Worm (Caenorhabditis elegans) whole organism, mixed stage, embryonic: ENCODE results near the gene sand-1.

Source experiments
- bed-3 ChIP-seq: fragments of 200-800 bp; sonication (Bioruptor generic); optimal IDR thresholded peaks from 3 replicates; lab custom pipeline; 2018; ENCODE audit warnings: mild to moderate bottlenecking, missing genetic modification characterization, moderate library complexity, missing compliant biosample characterization
- flh-1 ChIP-seq: fragments of 200-800 bp; sonication (Bioruptor generic); optimal IDR thresholded peaks from 2 replicates; lab custom pipeline; 2018; ENCODE audit warnings: mild to moderate bottlenecking, missing genetic modification characterization, moderate library complexity, missing compliant biosample characterization
- lsy-2 ChIP-seq: fragments of 150-350 bp; optimal IDR thresholded peaks from 2 replicates; lab custom pipeline; 2014; ENCODE audit warnings: missing biosample characterization, missing genetic modification characterization
- mep-1 ChIP-seq: fragments of 150-350 bp; optimal IDR thresholded peaks from 2 replicates; lab custom pipeline; 2017; ENCODE audit warnings: missing biosample characterization, missing genetic modification reagents, missing genetic modification characterization, inconsistent platforms
- nhr-76 ChIP-seq: sonication (generic microtip); optimal IDR thresholded peaks from 2 replicates; lab custom pipeline; 2017; ENCODE audit warnings: missing biosample characterization, missing genetic modification characterization
- pha-4 ChIP-seq: fragments of 150-350 bp; optimal IDR thresholded peaks from 2 replicates; lab custom pipeline; 2018; ENCODE audit warnings: missing biosample characterization, missing genetic modification reagents, missing genetic modification characterization
- unc-39 ChIP-seq: fragments of 150-350 bp; optimal IDR thresholded peaks from 2 replicates; lab custom pipeline; 2014; ENCODE audit warnings: missing biosample characterization, missing genetic modification characterization
- zip-8 ChIP-seq: fragments of 150-350 bp; optimal IDR thresholded peaks from 2 replicates; lab custom pipeline; 2014; ENCODE audit warnings: missing biosample characterization, missing genetic modification characterization

DNA sequence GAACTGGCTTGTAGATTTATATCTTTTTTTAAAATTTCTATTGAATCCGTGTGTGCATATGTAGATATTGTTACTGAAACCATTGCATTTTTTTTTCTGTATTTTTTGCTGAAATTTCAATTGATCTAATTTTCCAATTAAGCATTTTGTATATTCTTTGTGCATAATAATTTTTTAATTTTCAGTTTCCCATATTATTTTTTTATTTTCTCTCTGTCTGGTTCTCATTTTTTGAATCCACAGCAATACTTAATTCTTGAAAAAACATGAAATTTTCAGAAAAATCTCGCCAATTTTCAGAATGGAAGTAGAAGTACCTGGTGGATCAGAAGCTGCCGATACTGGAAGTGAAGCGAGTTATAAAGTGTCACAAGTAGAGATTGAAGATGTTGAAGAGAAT lies at the start of gene sand-1:
- TF ChIP-seq lsy-2 (tag; lab: Kevin White, UChicago) (no peak), nhr-76 (tag; lab: Kevin White, UChicago) (no peak), zip-8 (no peak), bed-3 (GFP tag; lab: Kevin White, UChicago) (no peak), flh-1 (GFP tag; lab: Kevin White, UChicago) (no peak), unc-39 (tag; lab: Kevin White, UChicago) (no peak), mep-1 (tag; lab: Kevin White, UChicago) (no peak), pha-4 (tag; lab: Kevin White, UChicago) (no peak)
